Worm (Caenorhabditis elegans): ENCODE data around the gene F46C5.6.

- no peak for TF ChIP-seq eor-1 (tag; optimal IDR thresholded peaks at IDR 0.05)
- no peak for TF ChIP-seq mdl-1 (tag; optimal IDR thresholded peaks at IDR 0.05)
- no peak for TF ChIP-seq lin-15B (tag; optimal IDR thresholded peaks at IDR 0.05)
- TF ChIP-seq nhr-77 (tag; optimal IDR thresholded peaks at IDR 0.05) = no peak
- no peak for TF ChIP-seq unc-62 (GFP tag; optimal IDR thresholded peaks at IDR 0.05)
- no peak for TF ChIP-seq jun-1 (tag; optimal IDR thresholded peaks at IDR 0.05)
- TF ChIP-seq pqm-1 (tag; optimal IDR thresholded peaks at IDR 0.05) = peak; percentile 39
- TF ChIP-seq ZK546.5 (tag; optimal IDR thresholded peaks at IDR 0.05) = no peak
Observed at ce11 chrII:8845932-8846331, 1.6 kb upstream of the F46C5.6 start.
